Worm (Caenorhabditis elegans): ENCODE data around the gene ugt-1.

The ugt-1 gene

ce11 chrV:10418961-10419360, 23.5 kb downstream of the ugt-1 start, which contains the start of gene F15H10.5:
Gene F15H10.5 (minus strand): TSS chrV:10419061.
- no peak for TF ChIP-seq him-1 (tag; optimal IDR thresholded peaks at IDR 0.05)
- no peak for TF ChIP-seq W03F9.2 (tag; optimal IDR thresholded peaks at IDR 0.05)
- no peak for TF ChIP-seq dao-5 (tag; optimal IDR thresholded peaks at IDR 0.05)

- TF ChIP-seq him-1 (tag; optimal IDR thresholded peaks at IDR 0.05): no peak
- no peak for TF ChIP-seq dao-5 (tag; optimal IDR thresholded peaks at IDR 0.05)
- TF ChIP-seq W03F9.2 (tag; optimal IDR thresholded peaks at IDR 0.05): no peak
Observed at ce11 chrV:10421802-10422201, 26.3 kb downstream of the ugt-1 start, which contains the start of gene col-13. Gene col-13 (minus strand): TSS chrV:10421902.

ce11 chrV:10423511-10423910, 28.0 kb downstream of the ugt-1 start:
- TF ChIP-seq W03F9.2 (tag; optimal IDR thresholded peaks at IDR 0.05) (no peak), him-1 (tag; optimal IDR thresholded peaks at IDR 0.05) (no peak), dao-5 (tag; optimal IDR thresholded peaks at IDR 0.05) (no peak)

- no peak for TF ChIP-seq dao-5 (tag; optimal IDR thresholded peaks at IDR 0.05)
- no peak for TF ChIP-seq him-1 (tag; optimal IDR thresholded peaks at IDR 0.05)
- no peak for TF ChIP-seq W03F9.2 (tag; optimal IDR thresholded peaks at IDR 0.05)
Observed at ce11 chrV:10425098-10425497, 29.6 kb downstream of the ugt-1 start, which contains the start of gene col-12. Gene col-12 (minus strand): TSS chrV:10425198.

- TF ChIP-seq him-1 (tag; optimal IDR thresholded peaks at IDR 0.05) (no peak), W03F9.2 (tag; optimal IDR thresholded peaks at IDR 0.05) (peak; percentile 23), dao-5 (tag; optimal IDR thresholded peaks at IDR 0.05) (no peak)
Observed at ce11 chrV:10426253-10426652, 30.8 kb downstream of the ugt-1 start, which contains the start of gene apc-10. Gene apc-10 (minus strand): TSS chrV:10426353.

ce11 chrV:10428608-10429007, 33.1 kb downstream of the ugt-1 start, which contains the start of gene tag-314:
Gene tag-314 (minus strand): TSS chrV:10428708.
- TF ChIP-seq dao-5 (tag; optimal IDR thresholded peaks at IDR 0.05): no peak
- no peak for TF ChIP-seq W03F9.2 (tag; optimal IDR thresholded peaks at IDR 0.05)
- no peak for TF ChIP-seq him-1 (tag; optimal IDR thresholded peaks at IDR 0.05)

- TF ChIP-seq dao-5 (tag; optimal IDR thresholded peaks at IDR 0.05) (no peak), W03F9.2 (tag; optimal IDR thresholded peaks at IDR 0.05) (no peak), him-1 (tag; optimal IDR thresholded peaks at IDR 0.05) (no peak)
Observed at ce11 chrV:10432607-10433006, 37.1 kb downstream of the ugt-1 start.

ce11 chrV:10433721-10434120, 38.3 kb downstream of the ugt-1 start, which contains the start of gene Y32F6A.4:
Gene Y32F6A.4 (minus strand): TSS chrV:10434067.
- TF ChIP-seq dao-5 (tag; optimal IDR thresholded peaks at IDR 0.05): no peak

- no peak for TF ChIP-seq him-1 (tag; optimal IDR thresholded peaks at IDR 0.05)
- TF ChIP-seq W03F9.2 (tag; optimal IDR thresholded peaks at IDR 0.05): no peak
- no peak for TF ChIP-seq dao-5 (tag; optimal IDR thresholded peaks at IDR 0.05)
Observed at ce11 chrV:10435198-10435597, 39.7 kb downstream of the ugt-1 start.

- TF ChIP-seq him-1 (tag; optimal IDR thresholded peaks at IDR 0.05): no peak
- no peak for TF ChIP-seq dao-5 (tag; optimal IDR thresholded peaks at IDR 0.05)
- TF ChIP-seq W03F9.2 (tag; optimal IDR thresholded peaks at IDR 0.05): no peak
Observed at ce11 chrV:10436612-10437011, 41.1 kb downstream of the ugt-1 start, which contains the start of gene set-22. Gene set-22 (plus strand): TSS chrV:10436912.

ce11 chrV:10440723-10441122, 45.3 kb downstream of the ugt-1 start, which contains the start of gene snf-10:
Gene snf-10 (minus strand): TSS chrV:10440823.
- TF ChIP-seq dao-5 (tag; optimal IDR thresholded peaks at IDR 0.05): no peak
- TF ChIP-seq him-1 (tag; optimal IDR thresholded peaks at IDR 0.05): no peak
- no peak for TF ChIP-seq W03F9.2 (tag; optimal IDR thresholded peaks at IDR 0.05)

- no peak for TF ChIP-seq dao-5 (tag; optimal IDR thresholded peaks at IDR 0.05)
- TF ChIP-seq W03F9.2 (tag; optimal IDR thresholded peaks at IDR 0.05): no peak
- no peak for TF ChIP-seq him-1 (tag; optimal IDR thresholded peaks at IDR 0.05)
Observed at ce11 chrV:10441135-10442024, 45.9 kb downstream of the ugt-1 start, which contains the start of gene pap-1. Gene pap-1 (plus strand): TSS chrV:10441974.

Data from whole organism, L4/young adult.